Fruit fly (Drosophila melanogaster) whole organism, embryonic: ENCODE data around the gene Mf.

Experiments
- CG1024 ChIP-seq: fragments of 200-800 bp; sonication (Bioruptor generic); IDR thresholded peaks from 2 replicates; pipeline ENCODE4 v1.3.6; 2022; ENCODE audit warnings: missing biosample characterization, missing genetic modification characterization
- CG7963 ChIP-seq: fragments of 200-800 bp; sonication (Bioruptor generic); IDR thresholded peaks from 3 replicates; pipeline ENCODE4 v1.3.6; 2022; ENCODE audit warnings: missing biosample characterization, missing genetic modification characterization; ENCODE audit not compliant: partially characterized antibody
- CG9817 ChIP-seq: fragments of 200-800 bp; sonication (Bioruptor generic); optimal IDR thresholded peaks from 2 replicates; lab custom pipeline; 2018; ENCODE audit warnings: missing biosample characterization, mild to moderate bottlenecking, missing genetic modification characterization, moderate library complexity
- exex ChIP-seq: fragments of 200-800 bp; sonication (Bioruptor generic); optimal IDR thresholded peaks from 4 replicates; lab custom pipeline; 2018; ENCODE audit warnings: missing biosample characterization, mild to moderate bottlenecking, missing genetic modification characterization, moderate library complexity
- fd96Cb ChIP-seq: fragments of 200-800 bp; sonication (Bioruptor generic); optimal IDR thresholded peaks from 2 replicates; lab custom pipeline; 2018; ENCODE audit warnings: missing biosample characterization, mild to moderate bottlenecking, missing genetic modification characterization, moderate library complexity
- jigr1 ChIP-seq: fragments of 200-800 bp; sonication (Bioruptor generic); IDR thresholded peaks from 3 replicates; pipeline ENCODE4 v1.3.6; 2022; ENCODE audit warnings: missing biosample characterization, missing genetic modification characterization
- lola ChIP-seq, 3 experiments: fragments of >200 bp in 2 of 3; fragments of 200-800 bp in 1 of 3; sonication (Bioruptor generic) in 1 of 3; optimal IDR thresholded peaks; 2 replicates each; lab custom pipeline; 2017 to 2019; ENCODE audit warnings: missing biosample characterization in 3 of 3, missing genetic modification characterization in 3 of 3, mild to moderate bottlenecking in 1 of 3, moderate library complexity in 1 of 3

- TF ChIP-seq exex (tag; lab: Kevin White, UChicago) (no peak), fd96Cb (tag; lab: Kevin White, UChicago) (peak; percentile 32), lola (GFP tag; optimal IDR thresholded peaks at IDR 0.05; lab: Kevin White, UChicago) (no peak), CG7963 (no peak), jigr1 (GFP tag; lab: Robert Waterston, UW) (no peak), CG9817 (tag; lab: Kevin White, UChicago) (peak; percentile 18), CG1024 (GFP tag; lab: Robert Waterston, UW) (no peak)
Observed at dm6 chr3R:15128646-15129429, 52.5 kb downstream of the Mf start.
